Fruit fly (Drosophila melanogaster): ENCODE measurements around the gene CG4119.
A peak's percentile ranks its signal among the peaks of the same experiment; 100 is the strongest.

- peak; percentile 16 for TF ChIP-seq CG13204 (GFP tag; optimal IDR thresholded peaks at IDR 0.05)
- no peak for TF ChIP-seq rn (GFP tag; IDR thresholded peaks at IDR 0.05)
- no peak for TF ChIP-seq CG17806 (tag; optimal IDR thresholded peaks at IDR 0.05)
- no peak for TF ChIP-seq CG15710 (tag; optimal IDR thresholded peaks at IDR 0.05)
- TF ChIP-seq CG34367 (tag; optimal IDR thresholded peaks at IDR 0.05): no peak
- no peak for TF ChIP-seq CG32121 (GFP tag; IDR thresholded peaks at IDR 0.05)
- no peak for TF ChIP-seq Ets98B (GFP tag; IDR thresholded peaks at IDR 0.05)
- TF ChIP-seq Pif1B (GFP tag; optimal IDR thresholded peaks at IDR 0.05): peak; percentile 40
Observed at dm6 chrX:5677400-5678177, 11.7 kb downstream of the CG4119 start.
